Worm (Caenorhabditis elegans) whole organism, L2 larva: ENCODE results near the gene C47E12.10.
A peak's percentile ranks its signal among the peaks of the same experiment; 100 is the strongest.

ENCODE experiments used
- C34F6.9 ChIP-seq: fragments of 150-350 bp; optimal IDR thresholded peaks from 2 replicates; lab custom pipeline; 2014; ENCODE audit warnings: missing biosample characterization, missing genetic modification characterization
- F13H6.1 ChIP-seq: sonication (generic microtip); optimal IDR thresholded peaks from 2 replicates; lab custom pipeline; 2016; ENCODE audit warnings: missing genetic modification characterization, missing compliant biosample characterization
- Y55F3AM.14 ChIP-seq: fragments of 200-800 bp; sonication (Bioruptor generic); optimal IDR thresholded peaks from 2 replicates; lab custom pipeline; 2018; ENCODE audit warnings: mild to moderate bottlenecking, missing genetic modification characterization, missing compliant biosample characterization
- ZK546.5 ChIP-seq: sonication (generic microtip); optimal IDR thresholded peaks from 2 replicates; lab custom pipeline; 2017; ENCODE audit warnings: missing biosample characterization, missing genetic modification characterization
- alr-1 ChIP-seq: fragments of 150-350 bp; optimal IDR thresholded peaks from 2 replicates; lab custom pipeline; 2014; ENCODE audit warnings: missing biosample characterization, missing genetic modification characterization
- aly-2 ChIP-seq: fragments of 150-350 bp; optimal IDR thresholded peaks from 2 replicates; lab custom pipeline; 2014; ENCODE audit warnings: missing biosample characterization, missing genetic modification characterization
- ama-1 ChIP-seq: fragments of 150-350 bp; optimal IDR thresholded peaks from 2 replicates; lab custom pipeline; 2018; ENCODE audit warnings: inconsistent platforms
- blmp-1 ChIP-seq: sonication (generic microtip); optimal IDR thresholded peaks from 2 replicates; lab custom pipeline; 2017; ENCODE audit warnings: missing genetic modification characterization, mild to moderate bottlenecking, missing compliant biosample characterization, antibody characterized with exemption, moderate library complexity; ENCODE audit not compliant: insufficient read depth
- ceh-16 ChIP-seq: fragments of 150-350 bp; optimal IDR thresholded peaks from 2 replicates; lab custom pipeline; 2014; ENCODE audit warnings: missing biosample characterization, missing genetic modification characterization
- ceh-82 ChIP-seq: fragments of 150-350 bp; optimal IDR thresholded peaks from 2 replicates; lab custom pipeline; 2014; ENCODE audit warnings: missing biosample characterization, missing genetic modification characterization
- crh-2 ChIP-seq: sonication (generic microtip); optimal IDR thresholded peaks from 2 replicates; lab custom pipeline; 2017; ENCODE audit warnings: missing biosample characterization, missing genetic modification characterization
- egl-27 ChIP-seq: sonication (generic microtip); optimal IDR thresholded peaks from 3 replicates; lab custom pipeline; 2017; ENCODE audit warnings: missing biosample characterization, missing genetic modification reagents, missing genetic modification characterization
- elt-3 ChIP-seq: sonication (generic microtip); optimal IDR thresholded peaks from 2 replicates; lab custom pipeline; 2017; ENCODE audit warnings: missing biosample characterization, missing genetic modification characterization
- fos-1 ChIP-seq: fragments of 150-350 bp; optimal IDR thresholded peaks from 2 replicates; lab custom pipeline; 2014; ENCODE audit warnings: missing biosample characterization, missing genetic modification characterization
- gmeb-1 ChIP-seq: fragments of 150-350 bp; optimal IDR thresholded peaks from 2 replicates; lab custom pipeline; 2014; ENCODE audit warnings: missing biosample characterization, missing genetic modification characterization
- lin-11 ChIP-seq: fragments of 150-350 bp; sonication (generic microtip); optimal IDR thresholded peaks from 2 replicates; lab custom pipeline; 2014; ENCODE audit warnings: missing biosample characterization, missing genetic modification characterization, inconsistent platforms, mixed read lengths
- lin-13 ChIP-seq: fragments of 150-350 bp; optimal IDR thresholded peaks from 2 replicates; lab custom pipeline; 2014; ENCODE audit warnings: missing biosample characterization, missing genetic modification reagents, missing genetic modification characterization
- lin-39 ChIP-seq: fragments of 150-350 bp; optimal IDR thresholded peaks from 2 replicates; lab custom pipeline; 2014; ENCODE audit warnings: missing biosample characterization, missing genetic modification reagents, missing genetic modification characterization
- lsy-2 ChIP-seq, 2 experiments: fragments of 150-350 bp in 1 of 2; sonication (generic microtip) in 1 of 2; optimal IDR thresholded peaks; 2 replicates each; lab custom pipeline; 2014 to 2017; ENCODE audit warnings: missing biosample characterization in 2 of 2, missing genetic modification characterization in 2 of 2
- mab-5 ChIP-seq: fragments of 150-350 bp; optimal IDR thresholded peaks from 2 replicates; lab custom pipeline; 2014; ENCODE audit warnings: missing biosample characterization, missing genetic modification characterization
- mbf-1 ChIP-seq: sonication (generic microtip); optimal IDR thresholded peaks from 2 replicates; lab custom pipeline; 2017; ENCODE audit warnings: missing biosample characterization, missing genetic modification characterization
- nhr-10 ChIP-seq: sonication (generic microtip); optimal IDR thresholded peaks from 2 replicates; lab custom pipeline; 2017; ENCODE audit warnings: missing biosample characterization, missing genetic modification characterization
- nhr-11 ChIP-seq: fragments of 150-350 bp; optimal IDR thresholded peaks from 2 replicates; lab custom pipeline; 2014; ENCODE audit warnings: missing biosample characterization, missing genetic modification characterization
- nhr-129 ChIP-seq: fragments of 150-350 bp; optimal IDR thresholded peaks from 2 replicates; lab custom pipeline; 2014; ENCODE audit warnings: missing biosample characterization, missing genetic modification characterization
- nhr-21 ChIP-seq: fragments of 150-350 bp; optimal IDR thresholded peaks from 2 replicates; lab custom pipeline; 2014; ENCODE audit warnings: missing biosample characterization, missing genetic modification characterization
- nhr-23 ChIP-seq: fragments of 150-350 bp; optimal IDR thresholded peaks from 2 replicates; lab custom pipeline; 2014; ENCODE audit warnings: missing biosample characterization, missing genetic modification reagents, missing genetic modification characterization
- nhr-237 ChIP-seq: fragments of 150-350 bp; optimal IDR thresholded peaks from 2 replicates; lab custom pipeline; 2014; ENCODE audit warnings: missing biosample characterization, missing genetic modification characterization
- nhr-25 ChIP-seq: fragments of 150-350 bp; sonication (generic microtip); optimal IDR thresholded peaks from 3 replicates; lab custom pipeline; 2014; ENCODE audit warnings: missing biosample characterization, missing genetic modification characterization
- nhr-6 ChIP-seq: fragments of 150-350 bp; optimal IDR thresholded peaks from 2 replicates; lab custom pipeline; 2014; ENCODE audit warnings: missing biosample characterization, missing genetic modification characterization
- peb-1 ChIP-seq: fragments of 150-350 bp; optimal IDR thresholded peaks from 2 replicates; lab custom pipeline; 2014; ENCODE audit warnings: missing biosample characterization, missing genetic modification characterization
- sem-4 ChIP-seq: fragments of 150-350 bp; optimal IDR thresholded peaks from 2 replicates; lab custom pipeline; 2014; ENCODE audit warnings: missing biosample characterization, missing genetic modification reagents, missing genetic modification characterization
- skn-1 ChIP-seq: sonication (generic microtip); optimal IDR thresholded peaks from 2 replicates; lab custom pipeline; 2017; ENCODE audit warnings: missing biosample characterization, missing genetic modification characterization
- sma-3 ChIP-seq: sonication (generic microtip); optimal IDR thresholded peaks from 2 replicates; lab custom pipeline; 2016; ENCODE audit warnings: missing genetic modification reagents, missing genetic modification characterization, missing compliant biosample characterization
- sma-9 ChIP-seq, 2 experiments: fragments of 150-350 bp in 1 of 2; sonication (generic microtip) in 1 of 2; optimal IDR thresholded peaks; 2 replicates each; lab custom pipeline; 2014 to 2016; ENCODE audit warnings: missing genetic modification characterization in 2 of 2, mild to moderate bottlenecking in 1 of 2, missing biosample characterization in 1 of 2, missing compliant biosample characterization in 1 of 2, missing genetic modification reagents in 1 of 2, moderate library complexity in 1 of 2
- unc-39 ChIP-seq: fragments of 150-350 bp; optimal IDR thresholded peaks from 2 replicates; lab custom pipeline; 2014; ENCODE audit warnings: missing biosample characterization, missing genetic modification characterization
- unc-55 ChIP-seq: fragments of 150-350 bp; sonication (generic microtip); optimal IDR thresholded peaks from 3 replicates; lab custom pipeline; 2014; ENCODE audit warnings: missing biosample characterization, missing genetic modification reagents, missing genetic modification characterization
- zag-1 ChIP-seq: fragments of 150-350 bp; optimal IDR thresholded peaks from 2 replicates; lab custom pipeline; 2014; ENCODE audit warnings: missing biosample characterization, missing genetic modification characterization
- ztf-1 ChIP-seq: fragments of 200-800 bp; sonication (Bioruptor generic); conservative IDR thresholded peaks from 2 replicates; pipeline ENCODE4 v1.3.6; 2022; ENCODE audit warnings: missing genetic modification characterization, missing compliant biosample characterization
- ztf-11 ChIP-seq: sonication (generic microtip); optimal IDR thresholded peaks from 2 replicates; lab custom pipeline; 2017; ENCODE audit warnings: missing biosample characterization, missing genetic modification characterization
- ztf-4 ChIP-seq: fragments of 150-350 bp; optimal IDR thresholded peaks from 2 replicates; lab custom pipeline; 2014; ENCODE audit warnings: missing biosample characterization, missing genetic modification characterization

C47E12.10 gene

DNA sequence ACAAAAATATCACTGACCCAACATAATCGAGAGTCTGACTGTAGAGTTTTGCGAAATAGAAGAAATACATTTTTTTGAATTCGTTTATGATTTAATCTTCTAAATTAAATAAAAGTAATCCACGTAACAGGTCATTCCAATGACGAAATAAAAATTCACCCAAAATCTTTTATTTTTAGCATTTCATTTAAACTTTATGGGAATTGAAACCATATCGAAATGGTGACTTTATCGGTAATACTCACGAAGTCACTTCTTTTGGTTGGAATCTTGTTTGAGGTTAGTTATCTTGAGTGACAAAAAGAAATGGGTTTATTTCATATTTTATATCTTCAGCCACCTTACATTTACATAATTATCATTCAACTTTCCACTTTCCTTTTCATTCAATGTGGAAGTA is at the start of gene C47E12.10, which contains the start of gene C47E12.12:
C47E12.10 (plus strand) TSS at position 172 of the 400 bp plus-strand sequence.
C47E12.12 (minus strand) TSS at position 101 of the 400 bp plus-strand sequence.
- TF ChIP-seq fos-1 (tag; lab: Kevin White, UChicago): no peak

DNA sequence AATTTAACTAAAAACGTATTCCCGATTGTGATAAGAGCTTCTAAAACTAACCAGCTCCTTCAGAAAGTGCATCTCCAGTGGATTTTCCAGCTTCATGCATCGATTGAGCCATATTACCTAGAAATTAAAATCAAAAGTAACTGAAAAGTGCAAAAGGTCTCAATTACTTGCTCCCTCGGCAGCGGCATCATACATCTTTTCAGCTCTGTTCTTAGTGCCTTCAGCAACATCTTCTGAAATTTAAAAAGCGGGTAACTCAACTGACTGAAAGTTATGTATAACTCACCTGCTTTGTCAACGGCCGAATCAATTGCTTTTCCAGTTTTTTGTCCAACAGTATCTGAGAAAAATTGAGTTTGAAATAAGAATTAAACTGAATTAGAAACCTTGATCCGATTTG is 48.2 kb upstream of the C47E12.10 start:
- TF ChIP-seq blmp-1 (tag; lab: Kevin White, UChicago): no peak
- no peak for TF ChIP-seq skn-1 (tag; lab: Kevin White, UChicago)
- no peak for TF ChIP-seq mbf-1
- no peak for TF ChIP-seq ama-1 (lab: Kevin White, UChicago)
- no peak for TF ChIP-seq nhr-11
- no peak for TF ChIP-seq ceh-82 (tag; lab: Kevin White, UChicago)
- no peak for TF ChIP-seq nhr-23
- TF ChIP-seq unc-55 (GFP tag; lab: Kevin White, UChicago): no peak
- no peak for TF ChIP-seq sma-9 (GFP tag; optimal IDR thresholded peaks at IDR 0.05; lab: Kevin White, UChicago)
- TF ChIP-seq sma-9 (tag; optimal IDR thresholded peaks at IDR 0.05; lab: Kevin White, UChicago): no peak
- no peak for TF ChIP-seq ztf-4 (tag; lab: Kevin White, UChicago)
- TF ChIP-seq lin-11: no peak
- no peak for TF ChIP-seq nhr-237
- TF ChIP-seq Y55F3AM.14 (GFP tag; lab: Kevin White, UChicago): no peak
- TF ChIP-seq crh-2 (tag; lab: Kevin White, UChicago): no peak
- TF ChIP-seq lsy-2 (tag; optimal IDR thresholded peaks at IDR 0.05; lab: Kevin White, UChicago): no peak
- no peak for TF ChIP-seq ztf-1
- TF ChIP-seq gmeb-1 (tag; lab: Kevin White, UChicago): no peak
- no peak for TF ChIP-seq zag-1 (tag; lab: Kevin White, UChicago)
- TF ChIP-seq fos-1 (tag; lab: Kevin White, UChicago): no peak

DNA sequence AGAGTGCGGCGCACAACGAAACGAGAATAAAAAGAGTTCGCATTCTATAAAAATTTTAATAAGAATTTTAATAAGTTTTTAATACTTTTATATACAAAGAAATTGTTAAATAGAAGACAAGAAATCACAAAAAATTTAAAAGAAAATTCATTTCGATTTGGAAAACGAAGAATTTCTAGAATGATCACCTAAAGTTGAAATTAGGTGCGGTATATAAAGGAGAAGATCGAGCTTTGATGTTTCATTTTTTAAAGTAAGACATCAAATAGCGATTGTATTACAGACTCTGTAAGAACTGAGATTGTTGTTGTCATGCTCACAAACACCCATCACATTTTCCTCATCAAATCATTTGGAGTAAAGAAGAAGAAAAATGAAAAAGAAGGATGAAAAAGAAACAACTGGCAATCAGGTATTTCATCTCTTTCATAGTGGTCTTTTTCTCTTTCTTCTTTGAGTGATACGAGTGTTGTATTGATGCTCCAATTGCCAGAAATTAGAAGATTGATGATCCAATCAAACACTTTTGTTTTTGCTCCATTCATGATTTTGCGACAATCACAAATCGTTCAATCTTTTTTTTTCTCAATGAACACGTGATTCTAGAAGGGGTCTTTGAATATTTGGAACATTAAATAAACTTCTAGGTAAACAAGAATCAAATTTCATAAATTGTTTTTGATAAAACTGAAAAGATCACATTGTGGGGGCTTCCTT is 44.3 kb upstream of the C47E12.10 start, which contains the start of gene dur-1:
dur-1 (minus strand) TSS at position 51 of the 717 bp plus-strand sequence.
- TF ChIP-seq Y55F3AM.14 (GFP tag; lab: Kevin White, UChicago): no peak
- no peak for TF ChIP-seq nhr-23
- TF ChIP-seq lin-39 (tag; lab: Kevin White, UChicago): peak; percentile 38
- no peak for TF ChIP-seq nhr-10 (tag; lab: Kevin White, UChicago)
- TF ChIP-seq unc-39 (tag; lab: Kevin White, UChicago): no peak
- no peak for TF ChIP-seq mbf-1
- TF ChIP-seq F13H6.1: peak; percentile 76
- no peak for TF ChIP-seq skn-1 (tag; lab: Kevin White, UChicago)
- no peak for TF ChIP-seq blmp-1 (tag; lab: Kevin White, UChicago)
- TF ChIP-seq lsy-2 (tag; optimal IDR thresholded peaks at IDR 0.05; lab: Kevin White, UChicago): peak in 1 of 2 experiments; percentile 61
- peak; percentile 56 for TF ChIP-seq nhr-129 (tag; lab: Kevin White, UChicago)
- no peak for TF ChIP-seq zag-1 (tag; lab: Kevin White, UChicago)
- peak; percentile 16 for TF ChIP-seq sma-9 (GFP tag; optimal IDR thresholded peaks at IDR 0.05; lab: Kevin White, UChicago)
- no peak for TF ChIP-seq sma-9 (tag; optimal IDR thresholded peaks at IDR 0.05; lab: Kevin White, UChicago)
- no peak for TF ChIP-seq sma-3
- peak; percentile 61 for TF ChIP-seq C34F6.9 (tag; lab: Kevin White, UChicago)
- no peak for TF ChIP-seq nhr-6 (tag; lab: Kevin White, UChicago)

DNA sequence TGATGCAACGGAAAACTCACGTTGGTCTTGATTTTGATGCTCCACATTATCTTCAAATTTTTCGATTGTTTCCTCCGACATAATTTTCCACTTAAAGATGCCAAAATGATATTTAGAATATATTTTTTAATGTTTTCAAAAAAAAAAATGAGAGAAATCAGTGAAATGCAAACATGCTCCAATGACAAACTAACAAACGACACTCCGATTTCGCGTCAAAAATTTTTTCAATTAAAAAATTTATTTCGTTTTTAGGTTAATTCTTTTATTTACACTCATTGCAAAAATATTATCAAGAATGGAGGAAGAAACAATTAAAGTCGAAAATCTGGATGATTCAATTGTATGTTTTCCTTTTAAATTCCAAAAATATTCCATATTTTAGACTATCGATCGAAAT is 40.5 kb upstream of the C47E12.10 start, which contains the start of the genes trmt-10A and F25H8.2:
trmt-10A (minus strand) TSS at position 159 of the 400 bp plus-strand sequence.
F25H8.2 (plus strand) TSS at position 181 of the 400 bp plus-strand sequence.
- TF ChIP-seq C34F6.9 (tag; lab: Kevin White, UChicago) (peak; percentile 93), ztf-11 (tag; lab: Kevin White, UChicago) (no peak), mab-5 (no peak), ztf-4 (tag; lab: Kevin White, UChicago) (no peak), unc-55 (GFP tag; lab: Kevin White, UChicago) (peak; percentile 89), lin-11 (no peak), elt-3 (tag; lab: Kevin White, UChicago) (no peak), ama-1 (lab: Kevin White, UChicago) (no peak), alr-1 (no peak), mbf-1 (no peak), ceh-16 (tag; lab: Kevin White, UChicago) (no peak), nhr-6 (tag; lab: Kevin White, UChicago) (no peak), F13H6.1 (no peak), lin-13 (GFP tag; lab: Kevin White, UChicago) (peak; percentile 15), sma-3 (no peak), nhr-10 (tag; lab: Kevin White, UChicago) (no peak), zag-1 (tag; lab: Kevin White, UChicago) (peak; percentile 8), lin-39 (tag; lab: Kevin White, UChicago) (no peak), skn-1 (tag; lab: Kevin White, UChicago) (no peak), nhr-11 (no peak), nhr-129 (tag; lab: Kevin White, UChicago) (peak; percentile 42), sem-4 (tag; lab: Kevin White, UChicago) (peak; percentile 22), aly-2 (tag; lab: Kevin White, UChicago) (no peak), unc-39 (tag; lab: Kevin White, UChicago) (no peak), egl-27 (tag; lab: Kevin White, UChicago) (no peak), blmp-1 (tag; lab: Kevin White, UChicago) (no peak), crh-2 (tag; lab: Kevin White, UChicago) (peak; percentile 26), nhr-25 (tag; lab: Kevin White, UChicago) (no peak), ztf-1 (no peak), nhr-21 (tag; lab: Kevin White, UChicago) (no peak), fos-1 (tag; lab: Kevin White, UChicago) (no peak), nhr-23 (no peak), gmeb-1 (tag; lab: Kevin White, UChicago) (peak; percentile 33), ZK546.5 (tag; lab: Kevin White, UChicago) (no peak), lsy-2 (tag; optimal IDR thresholded peaks at IDR 0.05; lab: Kevin White, UChicago) (peak in 1 of 2 experiments; percentile 74), peb-1 (tag; lab: Kevin White, UChicago) (no peak)
